Worm (Caenorhabditis elegans) whole organism, mixed stage, embryonic: ENCODE results near the gene alh-13.

Experiments used
- ces-1 ChIP-seq: fragments of 150-350 bp; optimal IDR thresholded peaks from 2 replicates; lab custom pipeline; 2014; ENCODE audit warnings: missing biosample characterization, missing genetic modification reagents, missing genetic modification characterization
- lin-32 ChIP-seq: fragments of 200-800 bp; sonication (Bioruptor generic); optimal IDR thresholded peaks from 2 replicates; lab custom pipeline; 2018; ENCODE audit warnings: mild to moderate bottlenecking, missing genetic modification characterization, missing compliant biosample characterization
- lsy-2 ChIP-seq: fragments of 150-350 bp; optimal IDR thresholded peaks from 2 replicates; lab custom pipeline; 2014; ENCODE audit warnings: missing biosample characterization, missing genetic modification characterization
- nhr-237 ChIP-seq: fragments of 150-350 bp; optimal IDR thresholded peaks from 2 replicates; lab custom pipeline; 2014; ENCODE audit warnings: missing biosample characterization, missing genetic modification characterization
- nhr-76 ChIP-seq: sonication (generic microtip); optimal IDR thresholded peaks from 2 replicates; lab custom pipeline; 2017; ENCODE audit warnings: missing biosample characterization, missing genetic modification characterization
- pha-4 ChIP-seq: fragments of 150-350 bp; optimal IDR thresholded peaks from 2 replicates; lab custom pipeline; 2018; ENCODE audit warnings: missing biosample characterization, missing genetic modification reagents, missing genetic modification characterization
- sptf-1 ChIP-seq: sonication (generic microtip); optimal IDR thresholded peaks from 2 replicates; lab custom pipeline; 2017; ENCODE audit warnings: mild to moderate bottlenecking, missing genetic modification characterization, moderate library complexity, missing compliant biosample characterization

ce11 chrX:12738454-12738853 lies 43.7 kb upstream of the alh-13 start, which contains the start of gene pgp-13:
- TF ChIP-seq lsy-2, result no peak
- no peak for TF ChIP-seq lin-32
- no peak for TF ChIP-seq sptf-1
- no peak for TF ChIP-seq pha-4
- no peak for TF ChIP-seq ces-1 (GFP tag; lab: Kevin White, UChicago)
- no peak for TF ChIP-seq nhr-237 (tag; lab: Kevin White, UChicago)
- no peak for TF ChIP-seq nhr-76 (tag; lab: Kevin White, UChicago)
